Fruit fly (Drosophila melanogaster) Kc167 (cell line): ENCODE results near the gene mrt.

Experiments
- Myc ChIP-seq: fragments of >200 bp; optimal IDR thresholded peaks from 2 replicates; lab custom pipeline; 2017; ENCODE audit warnings: missing external identifiers
- Sin3A ChIP-seq: fragments of >200 bp; optimal IDR thresholded peaks from 2 replicates; lab custom pipeline; 2018; ENCODE audit warnings: missing external identifiers
- h ChIP-seq: fragments of >200 bp; optimal IDR thresholded peaks from 3 replicates; lab custom pipeline; 2018; ENCODE audit warnings: missing external identifiers
- insv ChIP-seq: fragments of >200 bp; optimal IDR thresholded peaks from 3 replicates; lab custom pipeline; 2018; ENCODE audit warnings: missing external identifiers
- psq ChIP-seq: fragments of >200 bp; optimal IDR thresholded peaks from 2 replicates; lab custom pipeline; 2017; ENCODE audit warnings: missing external identifiers
- ttk ChIP-seq: sonication (Bioruptor generic); optimal IDR thresholded peaks from 2 replicates; lab custom pipeline; 2017; ENCODE audit warnings: missing external identifiers

mrt gene

dm6 chr3R:27282286-27282685, at the start of gene mrt:
Gene mrt (minus strand): TSS chr3R:27282661.
- TF ChIP-seq Sin3A (lab: Kevin White, UChicago) (no peak), insv (no peak), h (lab: Kevin White, UChicago) (no peak), psq (lab: Kevin White, UChicago) (no peak)

dm6 chr3R:27330782-27331181, 48.3 kb upstream of the mrt start, which contains the start of gene CG3330:
Gene CG3330 (minus strand): TSS chr3R:27330882.
- TF ChIP-seq Myc (lab: Kevin White, UChicago) (no peak), h (lab: Kevin White, UChicago) (no peak), insv (no peak), ttk (lab: Kevin White, UChicago) (no peak), Sin3A (lab: Kevin White, UChicago) (no peak), psq (lab: Kevin White, UChicago) (no peak)

dm6 chr3R:27322225-27322624, 39.8 kb upstream of the mrt start, which contains the start of gene CG3339:
Gene CG3339 (minus strand): TSS chr3R:27322325.
- no peak for TF ChIP-seq psq (lab: Kevin White, UChicago)

dm6 chr3R:27294113-27294512, 11.7 kb upstream of the mrt start:
- TF ChIP-seq h (lab: Kevin White, UChicago) (no peak), Sin3A (lab: Kevin White, UChicago) (no peak), ttk (lab: Kevin White, UChicago) (no peak), insv (no peak), Myc (lab: Kevin White, UChicago) (no peak), psq (lab: Kevin White, UChicago) (no peak)

dm6 chr3R:27293065-27293464, 10.6 kb upstream of the mrt start:
- TF ChIP-seq psq (lab: Kevin White, UChicago) = no peak
- TF ChIP-seq Sin3A (lab: Kevin White, UChicago) = no peak
- no peak for TF ChIP-seq ttk (lab: Kevin White, UChicago)
- no peak for TF ChIP-seq insv
- TF ChIP-seq Myc (lab: Kevin White, UChicago) = no peak
- TF ChIP-seq h (lab: Kevin White, UChicago) = no peak

- TF ChIP-seq Myc (lab: Kevin White, UChicago) (no peak), h (lab: Kevin White, UChicago) (no peak), psq (lab: Kevin White, UChicago) (no peak), insv (no peak), Sin3A (lab: Kevin White, UChicago) (no peak), ttk (lab: Kevin White, UChicago) (no peak)
These were observed 9.9 kb upstream of the mrt start, which contains the start of gene CG3348 for dm6 chr3R:27292159-27292880. Gene CG3348 (minus strand): TSS chr3R:27292209.

- TF ChIP-seq ttk (lab: Kevin White, UChicago) (no peak), h (lab: Kevin White, UChicago) (no peak), Sin3A (lab: Kevin White, UChicago) (no peak), Myc (lab: Kevin White, UChicago) (no peak), psq (lab: Kevin White, UChicago) (no peak), insv (no peak)
These were observed 7.2 kb upstream of the mrt start for dm6 chr3R:27289638-27290037.

- TF ChIP-seq Myc (lab: Kevin White, UChicago) (no peak), Sin3A (lab: Kevin White, UChicago) (peak; percentile 38)
These were observed 6.0 kb upstream of the mrt start, which contains the start of the genes bigmax and Hmu for dm6 chr3R:27288202-27289135. Gene bigmax (minus strand): TSS chr3R:27288526. Gene Hmu (plus strand): TSS chr3R:27288769.

- TF ChIP-seq psq (lab: Kevin White, UChicago) (no peak), ttk (lab: Kevin White, UChicago) (no peak), h (lab: Kevin White, UChicago) (no peak), insv (no peak), Myc (lab: Kevin White, UChicago) (no peak), Sin3A (lab: Kevin White, UChicago) (no peak)
These were observed 1.2 kb upstream of the mrt start, which contains the start of gene CG3368 for dm6 chr3R:27283645-27284044. Gene CG3368 (plus strand): TSS chr3R:27283780.

- TF ChIP-seq ttk (lab: Kevin White, UChicago) (no peak), insv (no peak)
These were observed 690 bp downstream of the mrt start for dm6 chr3R:27281811-27282131.

- no peak for TF ChIP-seq h (lab: Kevin White, UChicago)
- TF ChIP-seq insv = no peak
- TF ChIP-seq Myc (lab: Kevin White, UChicago) = no peak
- no peak for TF ChIP-seq ttk (lab: Kevin White, UChicago)
- no peak for TF ChIP-seq Sin3A (lab: Kevin White, UChicago)
- TF ChIP-seq psq (lab: Kevin White, UChicago) = no peak
These were observed 1.2 kb downstream of the mrt start for dm6 chr3R:27281022-27281810.
